Fruit fly (Drosophila melanogaster): ENCODE results near the gene fz3.

Gene fz3

dm6 chrX:769639-770124, at the start of gene fz3:
TSS of gene fz3 (plus strand) at chrX:769945.
- no peak for TF ChIP-seq Crg-1 (GFP tag; optimal IDR thresholded peaks at IDR 0.05)
- TF ChIP-seq CG7101 (tag; optimal IDR thresholded peaks at IDR 0.05) = peak; percentile 22
- no peak for TF ChIP-seq Clk (GFP tag; optimal IDR thresholded peaks at IDR 0.05)
- peak; percentile 69 for TF ChIP-seq bab1 (GFP tag; optimal IDR thresholded peaks at IDR 0.05)
- no peak for TF ChIP-seq cnc (optimal IDR thresholded peaks at IDR 0.05)
- no peak for TF ChIP-seq CG5204 (GFP tag; optimal IDR thresholded peaks at IDR 0.05)
- peak; percentile 19 for TF ChIP-seq CG14711 (tag; optimal IDR thresholded peaks at IDR 0.05)
- TF ChIP-seq CG1620 (GFP tag; optimal IDR thresholded peaks at IDR 0.05) = no peak
- peak; percentile 68 for TF ChIP-seq tj (GFP tag; optimal IDR thresholded peaks at IDR 0.05)
- TF ChIP-seq pad (GFP tag; optimal IDR thresholded peaks at IDR 0.05) = peak; percentile 25
- no peak for TF ChIP-seq CG12768 (GFP tag; optimal IDR thresholded peaks at IDR 0.05)
- peak; percentile 32 for TF ChIP-seq Hr96 (GFP tag; optimal IDR thresholded peaks at IDR 0.05)
- peak; percentile 44 for TF ChIP-seq Mnt (GFP tag; optimal IDR thresholded peaks at IDR 0.05)
- no peak for TF ChIP-seq CG7045 (GFP tag; optimal IDR thresholded peaks at IDR 0.05)
- TF ChIP-seq toe (GFP tag; optimal IDR thresholded peaks at IDR 0.05) = no peak
- TF ChIP-seq ovo (GFP tag; optimal IDR thresholded peaks at IDR 0.05) = no peak

- no peak for TF ChIP-seq CG7101 (tag; optimal IDR thresholded peaks at IDR 0.05)
- TF ChIP-seq CG12768 (GFP tag; optimal IDR thresholded peaks at IDR 0.05) = no peak
- no peak for TF ChIP-seq pad (GFP tag; optimal IDR thresholded peaks at IDR 0.05)
Observed at dm6 chrX:724496-724895, 45.2 kb upstream of the fz3 start.

- no peak for TF ChIP-seq CG1620 (GFP tag; optimal IDR thresholded peaks at IDR 0.05)
- no peak for TF ChIP-seq CG7101 (tag; optimal IDR thresholded peaks at IDR 0.05)
- TF ChIP-seq kay (GFP tag; ENCODE audit: borderline replicate concordance) = no peak
- TF ChIP-seq pad (GFP tag; optimal IDR thresholded peaks at IDR 0.05) = no peak
- TF ChIP-seq ovo (GFP tag; optimal IDR thresholded peaks at IDR 0.05) = no peak
- no peak for TF ChIP-seq Crg-1 (GFP tag; optimal IDR thresholded peaks at IDR 0.05)
Observed at dm6 chrX:739621-740216, 30.0 kb upstream of the fz3 start.

- no peak for TF ChIP-seq Crg-1 (GFP tag; optimal IDR thresholded peaks at IDR 0.05)
- no peak for TF ChIP-seq CG11617 (GFP tag; optimal IDR thresholded peaks at IDR 0.05)
- no peak for TF ChIP-seq CG5204 (GFP tag; optimal IDR thresholded peaks at IDR 0.05)
- no peak for TF ChIP-seq CG12768 (GFP tag; optimal IDR thresholded peaks at IDR 0.05)
- no peak for TF ChIP-seq Mnt (GFP tag; optimal IDR thresholded peaks at IDR 0.05)
- no peak for TF ChIP-seq pad (GFP tag; optimal IDR thresholded peaks at IDR 0.05)
- TF ChIP-seq cnc (optimal IDR thresholded peaks at IDR 0.05) = no peak
- no peak for TF ChIP-seq Hr96 (GFP tag; optimal IDR thresholded peaks at IDR 0.05)
- no peak for TF ChIP-seq CG14711 (tag; optimal IDR thresholded peaks at IDR 0.05)
- TF ChIP-seq cic (GFP tag; optimal IDR thresholded peaks at IDR 0.05) = no peak
- no peak for TF ChIP-seq bab1 (GFP tag; optimal IDR thresholded peaks at IDR 0.05)
Observed at dm6 chrX:750047-750446, 19.7 kb upstream of the fz3 start, which contains the start of gene CG5254. TSS of gene CG5254 (plus strand) at chrX:750347.

dm6 chrX:751201-751600, 18.5 kb upstream of the fz3 start, which contains the start of gene CG13362:
TSS of gene CG13362 (minus strand) at chrX:751301.
- TF ChIP-seq CG14711 (tag; optimal IDR thresholded peaks at IDR 0.05) (no peak), Crg-1 (GFP tag; optimal IDR thresholded peaks at IDR 0.05) (no peak), toe (GFP tag; optimal IDR thresholded peaks at IDR 0.05) (no peak), ovo (GFP tag; optimal IDR thresholded peaks at IDR 0.05) (no peak), cnc (optimal IDR thresholded peaks at IDR 0.05) (no peak), kay (GFP tag; ENCODE audit: borderline replicate concordance) (no peak), CG1620 (GFP tag; optimal IDR thresholded peaks at IDR 0.05) (no peak), Clk (GFP tag; optimal IDR thresholded peaks at IDR 0.05) (no peak), CG7045 (GFP tag; optimal IDR thresholded peaks at IDR 0.05) (no peak), tj (GFP tag; optimal IDR thresholded peaks at IDR 0.05) (no peak)

dm6 chrX:753553-753952, 16.2 kb upstream of the fz3 start, which contains the start of gene CG13361:
TSS of gene CG13361 (minus strand) at chrX:753653.
- TF ChIP-seq CG12768 (GFP tag; optimal IDR thresholded peaks at IDR 0.05) (no peak), cnc (optimal IDR thresholded peaks at IDR 0.05) (no peak), CG5204 (GFP tag; optimal IDR thresholded peaks at IDR 0.05) (no peak), ovo (GFP tag; optimal IDR thresholded peaks at IDR 0.05) (no peak), cic (GFP tag; optimal IDR thresholded peaks at IDR 0.05) (no peak), Clk (GFP tag; optimal IDR thresholded peaks at IDR 0.05) (no peak)

dm6 chrX:755642-756332, 14.0 kb upstream of the fz3 start:
- peak; percentile 46 for TF ChIP-seq Crg-1 (GFP tag; optimal IDR thresholded peaks at IDR 0.05)
- TF ChIP-seq Mnt (GFP tag; optimal IDR thresholded peaks at IDR 0.05) = peak; percentile 82
- TF ChIP-seq Hr96 (GFP tag; optimal IDR thresholded peaks at IDR 0.05) = peak; percentile 82
- TF ChIP-seq CG12768 (GFP tag; optimal IDR thresholded peaks at IDR 0.05) = peak; percentile 74
- peak; percentile 83 for TF ChIP-seq CG14711 (tag; optimal IDR thresholded peaks at IDR 0.05)
- TF ChIP-seq cic (GFP tag; optimal IDR thresholded peaks at IDR 0.05) = peak; percentile 66
- no peak for TF ChIP-seq cnc (optimal IDR thresholded peaks at IDR 0.05)
- peak; percentile 53 for TF ChIP-seq toe (GFP tag; optimal IDR thresholded peaks at IDR 0.05)
- peak; percentile 72 for TF ChIP-seq CG7045 (GFP tag; optimal IDR thresholded peaks at IDR 0.05)
- peak; percentile 51 for TF ChIP-seq tj (GFP tag; optimal IDR thresholded peaks at IDR 0.05)
- peak; percentile 79 for TF ChIP-seq pad (GFP tag; optimal IDR thresholded peaks at IDR 0.05)
- peak; percentile 68 for TF ChIP-seq CG11617 (GFP tag; optimal IDR thresholded peaks at IDR 0.05)
- peak; percentile 34 for TF ChIP-seq Clk (GFP tag; optimal IDR thresholded peaks at IDR 0.05)
- peak; percentile 85 for TF ChIP-seq CG33017 (tag; optimal IDR thresholded peaks at IDR 0.05)
- TF ChIP-seq CG5204 (GFP tag; optimal IDR thresholded peaks at IDR 0.05) = peak; percentile 76
- no peak for TF ChIP-seq kay (GFP tag; ENCODE audit: borderline replicate concordance)
- peak; percentile 51 for TF ChIP-seq ovo (GFP tag; optimal IDR thresholded peaks at IDR 0.05)
- TF ChIP-seq CG7101 (tag; optimal IDR thresholded peaks at IDR 0.05) = peak; percentile 88
- TF ChIP-seq bab1 (GFP tag; optimal IDR thresholded peaks at IDR 0.05) = peak; percentile 47
- peak; percentile 46 for TF ChIP-seq CG1620 (GFP tag; optimal IDR thresholded peaks at IDR 0.05)
